In genomic region chrX:17633166-17633565, ce11 we compare ENCODE assay signal across 5 worm cellular contexts.
TF ChIP-seq lines count a peak whose summit lies in the region.

No protein-coding gene starts in this region.

TF ChIP-seq in whole organism, L1 larva, 84 proteins besides CTCF, POLR2A, EP300 and RAD21 (continues in another document):
- no peak for TF ChIP-seq snpc-4 (tag; optimal IDR thresholded peaks at IDR 0.05; lab: Kevin White, UChicago)
- peak; percentile 56 for TF ChIP-seq nhr-47 (tag; optimal IDR thresholded peaks at IDR 0.05; lab: Kevin White, UChicago)
- no peak for TF ChIP-seq isw-1 (GFP tag; IDR thresholded peaks at IDR 0.05; lab: Robert Waterston, UW)
- peak; percentile 26 for TF ChIP-seq elt-2 (tag; optimal IDR thresholded peaks at IDR 0.05; lab: Kevin White, UChicago)
- no peak for TF ChIP-seq hlh-17 (GFP tag; optimal IDR thresholded peaks at IDR 0.05; lab: Kevin White, UChicago; ENCODE audit: borderline replicate concordance)
- no peak for TF ChIP-seq hlh-4 (tag; optimal IDR thresholded peaks at IDR 0.05; lab: Kevin White, UChicago)
- TF ChIP-seq lin-35 (GFP tag; optimal IDR thresholded peaks at IDR 0.05; lab: Kevin White, UChicago) = peak in 1 of 2 experiments; percentile 72
- no peak for TF ChIP-seq fkh-4 (tag; optimal IDR thresholded peaks at IDR 0.05; lab: Kevin White, UChicago; ENCODE audit: borderline replicate concordance)
- TF ChIP-seq sox-4 (tag; optimal IDR thresholded peaks at IDR 0.05; lab: Kevin White, UChicago) = no peak
- no peak for TF ChIP-seq aha-1 (tag; optimal IDR thresholded peaks at IDR 0.05; lab: Kevin White, UChicago)
- TF ChIP-seq ceh-82 (tag; optimal IDR thresholded peaks at IDR 0.05; lab: Kevin White, UChicago) = no peak
- no peak for TF ChIP-seq zag-1 (tag; optimal IDR thresholded peaks at IDR 0.05; lab: Kevin White, UChicago)
- no peak for TF ChIP-seq ztf-4 (tag; optimal IDR thresholded peaks at IDR 0.05; lab: Kevin White, UChicago)
- TF ChIP-seq nhr-28 (tag; optimal IDR thresholded peaks at IDR 0.05; lab: Kevin White, UChicago) = no peak
- TF ChIP-seq efl-1 (optimal IDR thresholded peaks at IDR 0.05; lab: Kevin White, UChicago) = no peak
- no peak for TF ChIP-seq efl-1 (GFP tag; optimal IDR thresholded peaks at IDR 0.05 in 1 of 2; lab: Kevin White, UChicago)
- TF ChIP-seq grh-1 (GFP tag; IDR thresholded peaks at IDR 0.05; lab: Robert Waterston, UW) = peak; percentile 42; the same call in 1 of the 2 replicates
- no peak for TF ChIP-seq nhr-84 (tag; optimal IDR thresholded peaks at IDR 0.05; lab: Kevin White, UChicago)

TF ChIP-seq in whole organism, L3 larva, 47 proteins besides CTCF, POLR2A, EP300 and RAD21 (continues in another document):
- no peak for TF ChIP-seq ceh-82 (tag; optimal IDR thresholded peaks at IDR 0.05; lab: Kevin White, UChicago)
- no peak for TF ChIP-seq eor-1 (tag; optimal IDR thresholded peaks at IDR 0.05; lab: Kevin White, UChicago)
- peak; percentile 37 for TF ChIP-seq mdl-1 (tag; optimal IDR thresholded peaks at IDR 0.05; lab: Kevin White, UChicago)
- peak; percentile 17 for TF ChIP-seq elt-2 (tag; optimal IDR thresholded peaks at IDR 0.05; lab: Kevin White, UChicago)
- peak; percentile 2 for TF ChIP-seq R02D3.7 (tag; optimal IDR thresholded peaks at IDR 0.05; lab: Kevin White, UChicago)
- no peak for TF ChIP-seq nhr-12 (tag; optimal IDR thresholded peaks at IDR 0.05; lab: Kevin White, UChicago)
- TF ChIP-seq fos-1 (tag; optimal IDR thresholded peaks at IDR 0.05; lab: Kevin White, UChicago) = no peak
- TF ChIP-seq lin-15B (tag; optimal IDR thresholded peaks at IDR 0.05; lab: Kevin White, UChicago) = no peak
- peak; percentile 25 for TF ChIP-seq hmg-11 (tag; optimal IDR thresholded peaks at IDR 0.05; lab: Kevin White, UChicago)
- TF ChIP-seq jun-1 (tag; optimal IDR thresholded peaks at IDR 0.05; lab: Kevin White, UChicago) = no peak
- no peak for TF ChIP-seq sea-2 (GFP tag; optimal IDR thresholded peaks at IDR 0.05; lab: Kevin White, UChicago)
- TF ChIP-seq nhr-23 (tag; optimal IDR thresholded peaks at IDR 0.05; lab: Kevin White, UChicago) = peak; percentile 62
- peak; percentile 89 for TF ChIP-seq mml-1 (tag; optimal IDR thresholded peaks at IDR 0.05; lab: Kevin White, UChicago)
- TF ChIP-seq nhr-25 (tag; optimal IDR thresholded peaks at IDR 0.05; lab: Kevin White, UChicago) = peak; percentile 84
- peak; percentile 41 for TF ChIP-seq tbx-2 (tag; optimal IDR thresholded peaks at IDR 0.05; lab: Kevin White, UChicago)
- peak; percentile 94 for TF ChIP-seq nhr-43 (tag; optimal IDR thresholded peaks at IDR 0.05; lab: Kevin White, UChicago; ENCODE audit: poor library complexity, severe bottlenecking)
- no peak for TF ChIP-seq nhr-77 (tag; optimal IDR thresholded peaks at IDR 0.05; lab: Kevin White, UChicago)
- peak; percentile 61 for TF ChIP-seq egl-5 (tag; optimal IDR thresholded peaks at IDR 0.05; lab: Kevin White, UChicago)
- peak; percentile 57 for TF ChIP-seq nfya-1 (tag; optimal IDR thresholded peaks at IDR 0.05; lab: Kevin White, UChicago; ENCODE audit: insufficient read depth)

TF ChIP-seq in whole organism, early embryonic, 17 proteins besides CTCF, POLR2A, EP300 and RAD21:
- peak; percentile 81 for TF ChIP-seq hmg-4 (GFP tag; optimal IDR thresholded peaks at IDR 0.05; lab: Kevin White, UChicago)
- no peak for TF ChIP-seq tbx-11 (GFP tag; IDR thresholded peaks at IDR 0.05; lab: Robert Waterston, UW)
TF ChIP-seq in whole organism, early embryonic: peak in this region for 1.

TF ChIP-seq in whole organism, midembryonic, 9 proteins besides CTCF, POLR2A, EP300 and RAD21:
- TF ChIP-seq ztf-29 (GFP tag; IDR thresholded peaks at IDR 0.05; lab: Robert Waterston, UW) (0 out of 2 replicates have a peak, but pooled peaks have one; percentile 12), ref-1 (GFP tag; conservative IDR thresholded peaks at IDR 0.05; lab: Robert Waterston, UW) (no peak), cog-1 (tag; optimal IDR thresholded peaks at IDR 0.05; lab: Kevin White, UChicago) (no peak), flt-1 (GFP tag; IDR thresholded peaks at IDR 0.05; lab: Robert Waterston, UW) (no peak), med-1 (GFP tag; optimal IDR thresholded peaks at IDR 0.05; lab: Kevin White, UChicago; ENCODE audit: insufficient read depth) (no peak), T22C8.4 (GFP tag; IDR thresholded peaks at IDR 0.05; lab: Robert Waterston, UW) (no peak), tab-1 (GFP tag; IDR thresholded peaks at IDR 0.05; lab: Robert Waterston, UW) (0 out of 2 replicates have a peak, but pooled peaks have one; percentile 49), klf-2 (GFP tag; conservative IDR thresholded peaks at IDR 0.05; lab: Robert Waterston, UW) (no peak), ztf-23 (GFP tag; IDR thresholded peaks at IDR 0.05; lab: Robert Waterston, UW) (no peak)

TF ChIP-seq in whole organism, young adult, 124 proteins besides CTCF, POLR2A, EP300 and RAD21 (continues in another document):
- no peak for TF ChIP-seq hlh-26 (GFP tag; conservative IDR thresholded peaks at IDR 0.05; lab: Robert Waterston, UW)
- TF ChIP-seq lin-54 (GFP tag; optimal IDR thresholded peaks at IDR 0.05; lab: Kevin White, UChicago) = no peak
- no peak for TF ChIP-seq him-1 (tag; optimal IDR thresholded peaks at IDR 0.05; lab: Kevin White, UChicago)
- TF ChIP-seq ceh-27 (GFP tag; optimal IDR thresholded peaks at IDR 0.05; lab: Kevin White, UChicago) = peak; percentile 34
- TF ChIP-seq F22D6.2 (tag; optimal IDR thresholded peaks at IDR 0.05; lab: Kevin White, UChicago) = no peak
- TF ChIP-seq nhr-80 (tag; optimal IDR thresholded peaks at IDR 0.05; lab: Kevin White, UChicago) = no peak
- no peak for TF ChIP-seq F49E8.2 (tag; optimal IDR thresholded peaks at IDR 0.05; lab: Kevin White, UChicago; ENCODE audit: insufficient read depth)
- no peak for TF ChIP-seq nhr-120 (GFP tag; IDR thresholded peaks at IDR 0.05; lab: Robert Waterston, UW)
- peak; percentile 26 for TF ChIP-seq akir-1 (GFP tag; optimal IDR thresholded peaks at IDR 0.05; lab: Kevin White, UChicago)
- TF ChIP-seq egl-18 (GFP tag; IDR thresholded peaks at IDR 0.05; lab: Robert Waterston, UW) = no peak
- TF ChIP-seq K11D2.4 (GFP tag; IDR thresholded peaks at IDR 0.05; lab: Robert Waterston, UW) = peak; percentile 62
- TF ChIP-seq unc-130 (GFP tag; optimal IDR thresholded peaks at IDR 0.05; lab: Kevin White, UChicago) = no peak
- TF ChIP-seq Y67H2A.10 (GFP tag; conservative IDR thresholded peaks at IDR 0.05; lab: Robert Waterston, UW) = no peak
- TF ChIP-seq ceh-58 (GFP tag; IDR thresholded peaks at IDR 0.05; lab: Robert Waterston, UW) = no peak
- TF ChIP-seq attf-6 (GFP tag; IDR thresholded peaks at IDR 0.05; lab: Robert Waterston, UW) = no peak
- no peak for TF ChIP-seq ama-1 (optimal IDR thresholded peaks at IDR 0.05; lab: Kevin White, UChicago)
- no peak for TF ChIP-seq ama-1 (GFP tag; optimal IDR thresholded peaks at IDR 0.05; lab: Kevin White, UChicago)
- no peak for TF ChIP-seq C17E4.6 (GFP tag; IDR thresholded peaks at IDR 0.05; lab: Robert Waterston, UW)
- TF ChIP-seq sdz-38 (tag; optimal IDR thresholded peaks at IDR 0.05; lab: Kevin White, UChicago) = no peak
- TF ChIP-seq egl-44 (GFP tag; IDR thresholded peaks at IDR 0.05; lab: Robert Waterston, UW) = no peak
- no peak for TF ChIP-seq Y53G8AR.9 (GFP tag; conservative IDR thresholded peaks at IDR 0.05; lab: Robert Waterston, UW)
- TF ChIP-seq ceh-100 (GFP tag; IDR thresholded peaks at IDR 0.05; lab: Robert Waterston, UW) = no peak
- TF ChIP-seq dox-1 (GFP tag; IDR thresholded peaks at IDR 0.05; lab: Robert Waterston, UW) = peak; percentile 34; the same call in 1 of the 2 replicates
- no peak for TF ChIP-seq ztf-22 (GFP tag; optimal IDR thresholded peaks at IDR 0.05; lab: Kevin White, UChicago)
- TF ChIP-seq zfh-2 (GFP tag; conservative IDR thresholded peaks at IDR 0.05; lab: Robert Waterston, UW) = peak; percentile 69
- TF ChIP-seq somi-1 (GFP tag; optimal IDR thresholded peaks at IDR 0.05; lab: Kevin White, UChicago) = peak; percentile 74
- no peak for TF ChIP-seq F33H1.4 (GFP tag; IDR thresholded peaks at IDR 0.05; lab: Robert Waterston, UW)
- no peak for TF ChIP-seq F37B4.10 (GFP tag; IDR thresholded peaks at IDR 0.05; lab: Robert Waterston, UW)
- no peak for TF ChIP-seq rcor-1 (GFP tag; IDR thresholded peaks at IDR 0.05; lab: Robert Waterston, UW)
- peak; percentile 12 for TF ChIP-seq attf-5 (GFP tag; optimal IDR thresholded peaks at IDR 0.05; lab: Kevin White, UChicago)
- TF ChIP-seq nhr-179 (tag; optimal IDR thresholded peaks at IDR 0.05; lab: Kevin White, UChicago) = no peak
- 0 out of 2 replicates have a peak, but pooled peaks have one; percentile 11 for TF ChIP-seq hmg-1.2 (GFP tag; IDR thresholded peaks at IDR 0.05; lab: Robert Waterston, UW)
- no peak for TF ChIP-seq cebp-1 (GFP tag; IDR thresholded peaks at IDR 0.05; lab: Robert Waterston, UW)
- peak; percentile 27 for TF ChIP-seq cebp-1 (tag; optimal IDR thresholded peaks at IDR 0.05; lab: Kevin White, UChicago)
- no peak for TF ChIP-seq ekl-4 (GFP tag; IDR thresholded peaks at IDR 0.05; lab: Robert Waterston, UW)
- peak; percentile 4 for TF ChIP-seq K12H6.12 (tag; optimal IDR thresholded peaks at IDR 0.05; lab: Kevin White, UChicago)
- peak; percentile 63 for TF ChIP-seq chd-7 (tag; optimal IDR thresholded peaks at IDR 0.05; lab: Kevin White, UChicago)
- TF ChIP-seq sptf-2 (GFP tag; optimal IDR thresholded peaks at IDR 0.05; lab: Kevin White, UChicago) = no peak
- TF ChIP-seq lin-26 (GFP tag; IDR thresholded peaks at IDR 0.05; lab: Robert Waterston, UW) = peak; percentile 58; the same call in 1 of the 2 replicates
- TF ChIP-seq mcd-1 (GFP tag; IDR thresholded peaks at IDR 0.05; lab: Robert Waterston, UW) = 0 out of 2 replicates have a peak, but pooled peaks have one; percentile 20
- no peak for TF ChIP-seq madf-6 (GFP tag; IDR thresholded peaks at IDR 0.05; lab: Robert Waterston, UW)
- 0 out of 2 replicates have a peak, but pooled peaks have one; percentile 37 for TF ChIP-seq Y56A3A.18 (GFP tag; IDR thresholded peaks at IDR 0.05; lab: Robert Waterston, UW)
- no peak for TF ChIP-seq F39B2.1 (GFP tag; IDR thresholded peaks at IDR 0.05; lab: Robert Waterston, UW)
- no peak for TF ChIP-seq attf-3 (GFP tag; conservative IDR thresholded peaks at IDR 0.05; lab: Robert Waterston, UW)
- TF ChIP-seq lin-40 (tag; optimal IDR thresholded peaks at IDR 0.05; lab: Kevin White, UChicago) = peak; percentile 33
- no peak for TF ChIP-seq dpl-1 (GFP tag; optimal IDR thresholded peaks at IDR 0.05; lab: Kevin White, UChicago)
- no peak for TF ChIP-seq B0336.3 (GFP tag; IDR thresholded peaks at IDR 0.05; lab: Robert Waterston, UW)
- no peak for TF ChIP-seq madf-8 (GFP tag; conservative IDR thresholded peaks at IDR 0.05; lab: Robert Waterston, UW)
- TF ChIP-seq ceh-91 (GFP tag; IDR thresholded peaks at IDR 0.05; lab: Robert Waterston, UW) = no peak
- TF ChIP-seq efl-1 (GFP tag; optimal IDR thresholded peaks at IDR 0.05; lab: Kevin White, UChicago) = no peak

Comparison
In these comparisons a context has a peak if more than half of its experiments do, and no peak if none do; other contexts are left out.
1. Of the 8 proteins assayed by ChIP-seq in both whole organism, young adult and whole organism, L1 larva: peak only in whole organism, young adult: none; only in whole organism, L1 larva: nhr-90 and unc-130; in both: none; in neither: 5; mixed calls (peak in some experiments, not most) for 1.